Fruit fly (Drosophila melanogaster) whole organism, pupa: ENCODE results near the gene CG16984.

Experiments
- CG10348 ChIP-seq: fragments of 200-800 bp; sonication (Bioruptor generic); IDR thresholded peaks from 2 replicates; pipeline ENCODE4 v1.3.6; 2022; ENCODE audit warnings: missing biosample characterization, missing genetic modification characterization
- CG12605 ChIP-seq: fragments of 200-800 bp; sonication (Bioruptor generic); IDR thresholded peaks from 2 replicates; pipeline ENCODE4 v1.3.6; 2022; ENCODE audit warnings: missing biosample characterization, missing genetic modification characterization
- CG13204 ChIP-seq: fragments of 200-800 bp; sonication (Bioruptor generic); optimal IDR thresholded peaks from 2 replicates; lab custom pipeline; 2018; ENCODE audit warnings: missing biosample characterization, mild to moderate bottlenecking, missing genetic modification characterization, moderate library complexity
- CG14655 ChIP-seq: fragments of 200-800 bp; sonication (Bioruptor generic); optimal IDR thresholded peaks from 3 replicates; lab custom pipeline; 2017; ENCODE audit warnings: mild to moderate bottlenecking, missing biosample characterization, missing genetic modification reagents, missing genetic modification characterization
- CG17806 ChIP-seq: fragments of 200-800 bp; sonication (Bioruptor generic); optimal IDR thresholded peaks from 2 replicates; lab custom pipeline; 2018; ENCODE audit warnings: missing biosample characterization, mild to moderate bottlenecking, missing genetic modification characterization, moderate library complexity
- CG4496 ChIP-seq: fragments of 200-800 bp; sonication (Bioruptor generic); IDR thresholded peaks from 3 replicates; pipeline ENCODE4 v1.3.6; 2022; ENCODE audit warnings: missing biosample characterization, missing genetic modification characterization
- CG9948 ChIP-seq: fragments of 200-800 bp; sonication (Bioruptor generic); optimal IDR thresholded peaks from 2 replicates; lab custom pipeline; 2018; ENCODE audit warnings: missing biosample characterization, mild to moderate bottlenecking, missing genetic modification characterization, moderate library complexity
- D1 ChIP-seq: fragments of 200-800 bp; sonication (Bioruptor generic); optimal IDR thresholded peaks from 2 replicates; lab custom pipeline; 2018; ENCODE audit warnings: missing biosample characterization, mild to moderate bottlenecking, missing genetic modification characterization, moderate library complexity
- Pif1A ChIP-seq: fragments of 200-800 bp; sonication (Bioruptor generic); optimal IDR thresholded peaks from 3 replicates; lab custom pipeline; 2016; ENCODE audit warnings: missing biosample characterization, missing genetic modification characterization
- Snoo ChIP-seq: fragments of 200-800 bp; sonication (Bioruptor generic); optimal IDR thresholded peaks from 3 replicates; lab custom pipeline; 2017; ENCODE audit warnings: missing biosample characterization, mild to moderate bottlenecking, missing genetic modification characterization, inconsistent platforms
- fd96Ca ChIP-seq: fragments of 200-800 bp; sonication (Bioruptor generic); IDR thresholded peaks from 3 replicates; pipeline ENCODE4 v1.3.6; 2022; ENCODE audit warnings: missing biosample characterization, missing genetic modification characterization
- rn ChIP-seq: fragments of 200-800 bp; sonication (Bioruptor generic); IDR thresholded peaks from 2 replicates; pipeline ENCODE4 v1.3.6; 2022; ENCODE audit warnings: missing biosample characterization, missing genetic modification characterization

- no peak for TF ChIP-seq fd96Ca (GFP tag; lab: Robert Waterston, UW)
- no peak for TF ChIP-seq CG12605 (GFP tag; lab: Robert Waterston, UW)
- no peak for TF ChIP-seq Snoo (tag; lab: Kevin White, UChicago)
- TF ChIP-seq CG9948 (tag; lab: Kevin White, UChicago) = no peak
- no peak for TF ChIP-seq rn
- no peak for TF ChIP-seq CG13204 (GFP tag; lab: Kevin White, UChicago)
- TF ChIP-seq CG10348 (GFP tag; lab: Robert Waterston, UW) = no peak
- TF ChIP-seq CG4496 (GFP tag; lab: Robert Waterston, UW) = no peak
- no peak for TF ChIP-seq D1
- TF ChIP-seq CG14655 = no peak
- no peak for TF ChIP-seq CG17806 (tag; lab: Kevin White, UChicago)
- TF ChIP-seq Pif1A (GFP tag; lab: Kevin White, UChicago) = no peak
Observed at dm6 chr3L:2632048-2632762, 36.6 kb downstream of the CG16984 start.
